Fruit fly (Drosophila melanogaster) whole organism, adult: ENCODE measurements around the gene Ugt303B3.

Experiments
- CG12768 ChIP-seq: fragments of 200-800 bp; sonication (Bioruptor generic); optimal IDR thresholded peaks from 2 replicates; lab custom pipeline; 2017; ENCODE audit warnings: missing biosample characterization, missing genetic modification characterization, mild to moderate bottlenecking, moderate library complexity, missing genetic modification reagents
- CG14711 ChIP-seq: fragments of 200-800 bp; sonication (Bioruptor generic); optimal IDR thresholded peaks from 2 replicates; lab custom pipeline; 2018; ENCODE audit warnings: missing biosample characterization, mild to moderate bottlenecking, missing genetic modification characterization, moderate library complexity
- CG7045 ChIP-seq: fragments of 200-800 bp; sonication (Bioruptor generic); optimal IDR thresholded peaks from 2 replicates; lab custom pipeline; 2017; ENCODE audit warnings: missing biosample characterization, mild to moderate bottlenecking, missing genetic modification characterization
- Crg-1 ChIP-seq: fragments of 200-800 bp; sonication (Bioruptor generic); optimal IDR thresholded peaks from 2 replicates; lab custom pipeline; 2016; ENCODE audit warnings: missing biosample characterization, missing genetic modification characterization
- bab1 ChIP-seq: fragments of 200-800 bp; sonication (Bioruptor generic); optimal IDR thresholded peaks from 3 replicates; lab custom pipeline; 2019; ENCODE audit warnings: missing biosample characterization, mild to moderate bottlenecking, missing genetic modification characterization, moderate library complexity
- kay ChIP-seq: fragments of 200-800 bp; sonication (Bioruptor generic); peaks from one replicate; lab custom pipeline; 2016; ENCODE audit warnings: missing biosample characterization, missing genetic modification characterization, borderline replicate concordance
- ovo ChIP-seq: fragments of 200-800 bp; sonication (Bioruptor generic); optimal IDR thresholded peaks from 2 replicates; lab custom pipeline; 2016; ENCODE audit warnings: missing biosample characterization, missing genetic modification characterization

dm6 chr3R:23569195-23569594, 34.6 kb upstream of the Ugt303B3 start:
- TF ChIP-seq CG7045 (GFP tag; lab: Kevin White, UChicago): no peak
- no peak for TF ChIP-seq CG14711 (tag; lab: Kevin White, UChicago)
- no peak for TF ChIP-seq kay (GFP tag; lab: Kevin White, UChicago)
- no peak for TF ChIP-seq Crg-1 (GFP tag; lab: Kevin White, UChicago)
- TF ChIP-seq ovo (GFP tag; lab: Kevin White, UChicago): no peak
- no peak for TF ChIP-seq CG12768 (GFP tag; lab: Kevin White, UChicago)
- TF ChIP-seq bab1 (GFP tag; lab: Kevin White, UChicago): no peak
